Worm (Caenorhabditis elegans): ENCODE results near the gene irg-6.
"Not testable (repeated sequence)": the region's sequence is repeated elsewhere in the genome, so short reads cannot be mapped to it uniquely, and the experiment has no call there.

The irg-6 gene

ce11 chrIV:12892194-12892593 lies 22.6 kb downstream of the irg-6 start, which contains the start of gene K08D8.1:
Gene K08D8.1, plus strand, starts transcription at chrIV:12892494.
- TF ChIP-seq him-1 (tag; optimal IDR thresholded peaks at IDR 0.05) (no peak), dao-5 (tag; optimal IDR thresholded peaks at IDR 0.05) (no peak), W03F9.2 (tag; optimal IDR thresholded peaks at IDR 0.05) (no peak)

ce11 chrIV:12891080-12891479 lies 23.7 kb downstream of the irg-6 start:
- TF ChIP-seq W03F9.2 (tag; optimal IDR thresholded peaks at IDR 0.05) (no peak), dao-5 (tag; optimal IDR thresholded peaks at IDR 0.05) (no peak), him-1 (tag; optimal IDR thresholded peaks at IDR 0.05) (no peak)

DNA sequence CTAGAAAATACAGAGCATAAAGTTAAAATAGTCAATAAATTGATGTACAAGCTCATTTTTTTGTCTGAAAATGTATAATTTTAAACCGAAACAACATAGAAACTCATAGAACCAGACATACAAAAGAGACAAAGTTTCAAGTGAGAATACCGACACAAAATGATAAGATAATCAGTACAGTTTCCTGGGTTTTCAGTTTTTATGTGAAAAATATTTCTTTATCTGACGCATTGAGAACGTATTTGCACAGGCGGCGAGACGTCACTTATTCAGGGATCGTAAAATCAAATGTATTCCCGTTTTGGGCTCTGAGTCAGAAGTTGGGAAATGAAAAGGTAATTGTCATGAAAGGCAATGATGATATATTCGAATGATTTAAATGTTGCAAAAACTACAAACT lies 24.3 kb downstream of the irg-6 start, which contains the start of gene K08D8.6:
Gene K08D8.6 (minus strand): TSS at position 64 of the 400 bp plus-strand sequence.
- no peak for TF ChIP-seq W03F9.2 (tag; optimal IDR thresholded peaks at IDR 0.05)
- no peak for TF ChIP-seq him-1 (tag; optimal IDR thresholded peaks at IDR 0.05)
- TF ChIP-seq dao-5 (tag; optimal IDR thresholded peaks at IDR 0.05), result no peak

ce11 chrIV:12886012-12886411 lies 28.8 kb downstream of the irg-6 start:
- TF ChIP-seq W03F9.2 (tag; optimal IDR thresholded peaks at IDR 0.05) (no peak), him-1 (tag; optimal IDR thresholded peaks at IDR 0.05) (no peak), dao-5 (tag; optimal IDR thresholded peaks at IDR 0.05) (no peak)

- TF ChIP-seq him-1 (tag; optimal IDR thresholded peaks at IDR 0.05) (no peak), W03F9.2 (tag; optimal IDR thresholded peaks at IDR 0.05) (no peak), dao-5 (tag; optimal IDR thresholded peaks at IDR 0.05) (no peak)
These were observed 31.6 kb downstream of the irg-6 start, which contains the start of gene ZK896.4 for ce11 chrIV:12883190-12883589. Gene ZK896.4, minus strand, starts transcription at chrIV:12883290.

ce11 chrIV:12879557-12879956 lies 35.2 kb downstream of the irg-6 start, which contains the start of gene ZK896.5:
Gene ZK896.5, minus strand, starts transcription at chrIV:12879645.
- TF ChIP-seq him-1 (tag; optimal IDR thresholded peaks at IDR 0.05) (no peak), dao-5 (tag; optimal IDR thresholded peaks at IDR 0.05) (no peak), W03F9.2 (tag; optimal IDR thresholded peaks at IDR 0.05) (no peak)

DNA sequence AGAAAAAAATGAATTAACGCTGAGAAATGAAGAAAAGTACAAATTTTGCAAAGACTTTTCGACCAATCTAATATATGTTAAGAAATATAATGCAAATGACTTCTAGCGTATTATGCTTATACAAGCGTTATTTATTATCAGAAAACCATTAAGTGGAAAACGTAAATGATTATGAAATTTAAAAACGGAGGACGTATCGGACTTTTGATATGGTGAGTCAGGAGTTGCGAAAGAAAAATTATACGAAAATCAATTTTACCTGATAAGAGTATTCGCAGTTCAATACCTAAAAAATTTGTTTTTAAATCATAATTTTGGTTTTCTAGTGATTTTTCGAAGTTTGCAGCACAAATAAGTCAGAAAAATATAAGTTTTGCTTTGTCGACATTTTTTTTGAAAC lies 38.2 kb downstream of the irg-6 start:
- TF ChIP-seq W03F9.2 (tag; optimal IDR thresholded peaks at IDR 0.05) (no peak), him-1 (tag; optimal IDR thresholded peaks at IDR 0.05) (no peak), dao-5 (tag; optimal IDR thresholded peaks at IDR 0.05) (no peak)

DNA sequence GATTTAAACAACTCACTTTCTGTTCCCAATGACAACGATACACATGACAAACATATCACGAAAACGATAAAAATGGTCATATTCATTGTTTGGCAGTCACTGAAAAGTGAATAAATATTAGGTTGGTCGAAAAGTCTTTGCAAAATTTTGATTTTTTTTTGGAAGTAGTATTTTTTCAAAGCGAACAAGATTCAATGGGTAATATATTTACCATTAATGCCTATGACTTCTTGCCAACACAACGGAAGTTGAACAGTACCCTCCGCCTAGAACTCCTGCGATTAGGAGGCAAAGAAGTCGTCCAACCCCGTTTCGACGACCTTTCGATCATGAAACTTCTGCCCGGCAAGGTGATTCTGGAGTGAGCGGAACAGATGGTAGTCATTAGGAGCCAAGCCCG lies 39.5 kb downstream of the irg-6 start, which contains the start of gene ZK896.1:
Gene ZK896.1 (minus strand): TSS at position 101 of the 400 bp plus-strand sequence.
- not testable (repeated sequence) for TF ChIP-seq him-1, dao-5, W03F9.2 (tag; optimal IDR thresholded peaks at IDR 0.05)

DNA sequence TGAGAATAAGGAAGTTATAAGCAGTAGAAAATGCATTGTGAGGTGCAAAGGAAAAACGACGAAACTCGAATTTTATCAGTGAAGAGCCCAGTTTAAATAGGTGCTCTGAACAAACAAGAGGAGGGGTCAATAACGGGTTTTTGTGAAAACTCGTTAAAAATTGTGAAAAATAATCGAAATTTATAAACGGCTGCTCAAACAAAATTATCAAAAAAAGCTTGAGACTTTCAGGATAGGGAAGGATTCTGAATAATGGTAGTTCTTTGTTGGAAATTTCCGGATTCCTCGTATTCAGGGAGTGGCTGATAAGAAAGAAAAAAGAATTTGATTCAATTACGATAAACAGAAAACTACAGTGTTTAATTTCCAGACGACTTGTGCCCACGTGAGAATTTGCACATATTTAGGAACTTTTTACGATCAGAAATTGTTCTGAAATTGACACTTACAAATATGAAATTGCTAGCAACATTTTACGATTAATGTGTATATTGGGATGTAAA lies 43.3 kb downstream of the irg-6 start, which contains the start of gene clec-187:
Gene clec-187 (minus strand): TSS at position 51 of the 503 bp plus-strand sequence.
- TF ChIP-seq dao-5 (tag; optimal IDR thresholded peaks at IDR 0.05), result no peak
- no peak for TF ChIP-seq him-1 (tag; optimal IDR thresholded peaks at IDR 0.05)
- no peak for TF ChIP-seq W03F9.2 (tag; optimal IDR thresholded peaks at IDR 0.05)

- no peak for TF ChIP-seq dao-5 (tag; optimal IDR thresholded peaks at IDR 0.05)
These were observed 44.5 kb downstream of the irg-6 start for ce11 chrIV:12870315-12870714.

- TF ChIP-seq him-1 (tag; optimal IDR thresholded peaks at IDR 0.05), result no peak
- TF ChIP-seq W03F9.2 (tag; optimal IDR thresholded peaks at IDR 0.05), result no peak
- no peak for TF ChIP-seq dao-5 (tag; optimal IDR thresholded peaks at IDR 0.05)
These were observed 45.0 kb downstream of the irg-6 start for ce11 chrIV:12869812-12870211.

DNA sequence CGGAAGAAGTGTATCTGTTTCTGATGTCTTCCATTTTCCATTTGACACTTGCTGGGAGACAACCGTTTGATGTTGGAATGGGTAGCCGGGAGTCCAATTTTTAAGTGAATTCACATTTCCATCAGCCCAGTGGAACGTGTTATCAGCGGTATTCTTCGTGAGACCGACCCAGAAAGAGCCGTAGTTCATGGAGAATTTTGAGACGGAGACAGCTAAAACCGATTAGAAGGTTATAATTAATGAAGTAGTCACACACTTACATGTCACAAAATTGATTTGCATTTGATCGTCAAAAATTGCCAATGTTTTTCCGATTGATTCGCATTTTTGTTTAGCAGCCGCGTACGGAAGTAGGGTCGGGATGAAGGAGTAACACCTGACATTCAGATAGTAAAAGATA lies 45.4 kb downstream of the irg-6 start:
- no peak for TF ChIP-seq him-1 (tag; optimal IDR thresholded peaks at IDR 0.05)
- TF ChIP-seq dao-5 (tag; optimal IDR thresholded peaks at IDR 0.05), result no peak
- no peak for TF ChIP-seq W03F9.2 (tag; optimal IDR thresholded peaks at IDR 0.05)

DNA sequence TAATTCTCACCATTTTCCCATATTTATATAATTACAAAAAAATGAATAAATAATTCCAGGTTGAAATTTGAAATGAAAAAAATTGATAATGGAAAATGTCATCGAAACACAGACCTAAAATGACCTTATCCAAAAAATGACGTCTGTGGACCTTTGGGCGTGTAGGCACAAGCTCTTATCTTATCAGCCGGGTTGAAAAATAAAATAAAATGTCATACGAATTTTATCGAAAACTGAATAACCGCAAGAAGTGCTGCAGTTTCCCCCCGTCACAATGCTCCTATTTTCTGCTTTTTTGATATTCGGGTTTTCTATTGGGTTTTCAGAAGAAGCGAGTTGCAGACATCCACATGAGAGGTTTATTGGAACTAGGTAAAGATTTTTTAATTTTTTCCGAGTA lies 48.9 kb downstream of the irg-6 start, which contains the start of gene clec-186:
Gene clec-186 (plus strand): TSS at position 226 of the 400 bp plus-strand sequence.
- TF ChIP-seq W03F9.2 (tag; optimal IDR thresholded peaks at IDR 0.05), result no peak
- TF ChIP-seq dao-5 (tag; optimal IDR thresholded peaks at IDR 0.05), result no peak
- no peak for TF ChIP-seq him-1 (tag; optimal IDR thresholded peaks at IDR 0.05)

All from whole organism, L4/young adult.